Worm (Caenorhabditis elegans) whole organism, early embryonic: ENCODE results near the gene npp-15.

Experiments used
- F13C5.2 ChIP-seq: sonication (generic microtip); optimal IDR thresholded peaks from 2 replicates; lab custom pipeline; 2017; ENCODE audit warnings: mild to moderate bottlenecking, missing genetic modification characterization, inconsistent platforms, missing compliant biosample characterization
- aly-1 ChIP-seq: sonication (generic microtip); optimal IDR thresholded peaks from 2 replicates; lab custom pipeline; 2016; ENCODE audit warnings: missing genetic modification characterization, missing compliant biosample characterization
- ama-1 ChIP-seq: fragments of 150-350 bp; optimal IDR thresholded peaks from 2 replicates; lab custom pipeline; 2014
- flt-1 ChIP-seq: fragments of 200-800 bp; sonication (Bioruptor generic); IDR thresholded peaks from 2 replicates; pipeline ENCODE4 v1.3.6; 2022; ENCODE audit warnings: missing genetic modification characterization, missing compliant biosample characterization
- hmbx-1 ChIP-seq: sonication (generic microtip); optimal IDR thresholded peaks from 2 replicates; lab custom pipeline; 2016; ENCODE audit warnings: mild to moderate bottlenecking, missing genetic modification characterization, missing compliant biosample characterization
- pes-1 ChIP-seq: fragments of 200-800 bp; sonication (Bioruptor generic); IDR thresholded peaks from 2 replicates; pipeline ENCODE4 v1.3.6; 2022; ENCODE audit warnings: missing genetic modification reagents, missing genetic modification characterization, missing compliant biosample characterization
- scrt-1 ChIP-seq: fragments of 200-800 bp; sonication (Bioruptor generic); IDR thresholded peaks from 2 replicates; pipeline ENCODE4 v1.3.6; 2022; ENCODE audit warnings: missing genetic modification characterization, missing compliant biosample characterization
- tbx-11 ChIP-seq: fragments of 200-800 bp; sonication (Bioruptor generic); IDR thresholded peaks from 2 replicates; pipeline ENCODE4 v1.3.6; 2022; ENCODE audit warnings: missing genetic modification characterization, missing compliant biosample characterization

ce11 chrIII:7919823-7920222 lies 9.0 kb upstream of the npp-15 start, which contains the start of gene C29E4.14:
- TF ChIP-seq ama-1 (lab: Kevin White, UChicago) (no peak), flt-1 (GFP tag; lab: Robert Waterston, UW) (no peak), tbx-11 (GFP tag; lab: Robert Waterston, UW) (no peak), hmbx-1 (no peak), pes-1 (no peak), aly-1 (tag; lab: Kevin White, UChicago) (no peak), scrt-1 (GFP tag; lab: Robert Waterston, UW) (no peak), F13C5.2 (tag; lab: Kevin White, UChicago) (no peak)
